Worm (Caenorhabditis elegans): ENCODE data around the gene fnip-2.

Gene fnip-2

DNA sequence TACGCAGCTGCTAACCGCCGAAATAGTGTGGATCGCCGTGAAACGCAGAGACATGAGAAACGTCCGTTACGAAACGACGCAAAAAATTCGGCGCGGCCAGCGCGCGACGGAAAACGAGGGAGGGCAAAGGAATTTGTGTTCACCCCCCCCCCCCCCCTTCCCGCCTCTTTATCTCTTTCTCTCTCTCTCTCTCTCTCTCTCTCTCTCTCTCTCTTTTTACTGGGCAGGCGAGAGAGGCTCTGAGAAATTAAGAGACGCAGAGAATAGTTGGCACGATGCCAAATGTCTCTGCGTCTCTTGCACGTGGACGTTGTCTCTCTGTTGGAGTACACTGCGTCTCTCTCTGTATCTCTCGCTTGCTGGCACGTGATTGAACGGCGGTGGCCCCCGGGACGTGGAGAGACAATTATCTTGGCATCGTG lies 3.3 kb upstream of the fnip-2 start (continued):
- TF ChIP-seq ceh-24 (tag; optimal IDR thresholded peaks at IDR 0.05), result no peak
- no peak for TF ChIP-seq dmd-4 (tag; optimal IDR thresholded peaks at IDR 0.05; ENCODE audit: borderline replicate concordance)
- peak; percentile 95 for TF ChIP-seq unc-55 (GFP tag; optimal IDR thresholded peaks at IDR 0.05)
- peak; percentile 43 for TF ChIP-seq pha-2 (tag; optimal IDR thresholded peaks at IDR 0.05)
- no peak for TF ChIP-seq pag-3 (tag; optimal IDR thresholded peaks at IDR 0.05; ENCODE audit: borderline replicate concordance)
- peak; percentile 89 for TF ChIP-seq ceh-31 (tag; optimal IDR thresholded peaks at IDR 0.05)
- no peak for TF ChIP-seq lim-6 (tag; optimal IDR thresholded peaks at IDR 0.05)
- no peak for TF ChIP-seq odd-2 (tag; optimal IDR thresholded peaks at IDR 0.05)
- TF ChIP-seq fax-1 (tag; optimal IDR thresholded peaks at IDR 0.05), result no peak
- TF ChIP-seq ref-2 (tag; optimal IDR thresholded peaks at IDR 0.05), result peak; percentile 87
- no peak for TF ChIP-seq ahr-1 (tag; optimal IDR thresholded peaks at IDR 0.05)
- TF ChIP-seq pat-9 (tag; optimal IDR thresholded peaks at IDR 0.05), result peak; percentile 73
- peak; percentile 81 for TF ChIP-seq ceh-19 (GFP tag; optimal IDR thresholded peaks at IDR 0.05)
- TF ChIP-seq unc-3 (GFP tag; conservative IDR thresholded peaks at IDR 0.05), result no peak
- no peak for TF ChIP-seq unc-3 (tag; optimal IDR thresholded peaks at IDR 0.05)
- no peak for TF ChIP-seq hlh-6 (tag; optimal IDR thresholded peaks at IDR 0.05)
- TF ChIP-seq ttx-3 (tag; optimal IDR thresholded peaks at IDR 0.05), result no peak
- TF ChIP-seq eyg-1 (tag; optimal IDR thresholded peaks at IDR 0.05), result peak; percentile 27
- TF ChIP-seq ceh-18 (tag; optimal IDR thresholded peaks at IDR 0.05), result peak; percentile 91
- peak; percentile 10 for TF ChIP-seq K02D7.2 (tag; optimal IDR thresholded peaks at IDR 0.05)
- TF ChIP-seq C38D4.7 (GFP tag; optimal IDR thresholded peaks at IDR 0.05), result no peak

DNA sequence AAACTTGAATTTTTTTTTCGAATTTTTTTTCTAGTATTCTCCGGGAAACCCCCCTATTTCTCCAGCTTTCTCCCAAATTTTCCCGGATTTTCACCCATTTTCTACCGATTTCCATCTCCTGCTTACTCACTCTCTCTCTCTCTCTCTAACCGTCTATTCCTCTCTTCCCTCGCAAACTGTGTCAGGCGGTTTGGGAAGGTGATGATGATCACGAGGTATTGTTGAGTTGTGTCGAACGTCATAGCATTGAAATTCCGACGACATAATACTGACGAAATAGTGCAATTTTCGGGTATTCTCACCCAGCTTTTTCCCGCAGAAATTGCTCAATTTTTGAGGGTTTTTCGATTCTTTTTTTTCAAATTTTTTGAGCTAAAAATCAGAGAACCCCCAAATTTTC lies 2.5 kb upstream of the fnip-2 start:
- TF ChIP-seq ceh-2 (tag; optimal IDR thresholded peaks at IDR 0.05) (no peak), hlh-30 (tag; optimal IDR thresholded peaks at IDR 0.05; ENCODE audit: insufficient read depth) (peak; percentile 69)

ce11 chrIV:2220896-2221295 lies 1.7 kb upstream of the fnip-2 start:
- TF ChIP-seq ceh-9 (tag; optimal IDR thresholded peaks at IDR 0.05) (no peak), ceh-24 (tag; optimal IDR thresholded peaks at IDR 0.05) (no peak), ceh-6 (GFP tag; optimal IDR thresholded peaks at IDR 0.05) (no peak), pat-9 (tag; optimal IDR thresholded peaks at IDR 0.05) (no peak), K09A11.1 (tag; optimal IDR thresholded peaks at IDR 0.05; ENCODE audit: insufficient read depth) (no peak), odd-2 (tag; optimal IDR thresholded peaks at IDR 0.05) (no peak), hlh-13 (GFP tag; optimal IDR thresholded peaks at IDR 0.05) (no peak), tbx-2 (tag; optimal IDR thresholded peaks at IDR 0.05) (no peak), fax-1 (tag; optimal IDR thresholded peaks at IDR 0.05) (no peak), pros-1 (tag; optimal IDR thresholded peaks at IDR 0.05) (no peak), eyg-1 (tag; optimal IDR thresholded peaks at IDR 0.05) (no peak)

ce11 chrIV:2221350-2221749 lies 1.3 kb upstream of the fnip-2 start:
- TF ChIP-seq ahr-1 (tag; optimal IDR thresholded peaks at IDR 0.05), result no peak
- peak; percentile 8 for TF ChIP-seq ceh-18 (tag; optimal IDR thresholded peaks at IDR 0.05)

ce11 chrIV:2223144-2223543 lies 516 bp downstream of the fnip-2 start:
- TF ChIP-seq ref-2 (tag; optimal IDR thresholded peaks at IDR 0.05), result no peak

ce11 chrIV:2223685-2224084 lies 1.1 kb downstream of the fnip-2 start:
- TF ChIP-seq Y22D7AL.16 (tag; optimal IDR thresholded peaks at IDR 0.05) (no peak), nfya-1 (tag; optimal IDR thresholded peaks at IDR 0.05) (no peak), ceh-48 (tag; optimal IDR thresholded peaks at IDR 0.05) (no peak)

Data from whole organism, late embryonic.